Fruit fly (Drosophila melanogaster): ENCODE data around the gene CheA84a.

CheA84a gene

DNA sequence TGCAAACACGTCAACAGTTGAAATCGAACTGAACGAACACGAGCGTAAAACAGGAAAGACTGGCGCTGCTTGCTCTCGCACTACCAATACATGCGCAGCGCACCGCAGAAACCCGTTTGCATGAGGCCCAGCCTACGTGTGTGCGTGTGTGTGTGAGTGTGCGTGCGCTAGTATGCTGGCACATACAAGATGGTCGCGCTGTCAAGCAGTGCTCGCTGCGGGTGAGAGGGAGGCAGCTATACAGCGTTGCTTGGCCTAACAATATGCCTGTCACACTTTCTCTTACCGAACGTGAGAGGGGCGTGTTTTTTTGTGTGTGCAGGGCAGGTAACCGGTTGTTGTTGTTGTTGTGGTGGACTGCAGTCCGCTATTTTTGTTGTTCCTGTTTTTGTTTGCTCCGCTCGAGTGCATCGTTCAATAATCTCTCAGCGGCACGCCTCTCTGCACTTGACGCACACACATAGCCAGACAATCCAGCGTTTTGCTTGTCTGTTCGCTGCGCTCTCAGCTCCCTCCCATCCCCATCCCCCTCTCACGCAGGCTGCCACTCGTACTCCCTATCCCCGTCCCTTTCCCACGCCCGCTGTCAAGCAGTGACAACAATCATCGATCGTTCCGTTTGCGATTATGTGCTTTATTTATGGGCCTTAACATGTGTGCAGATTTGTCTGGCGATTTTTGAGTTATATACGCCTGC, 23.1 kb downstream of the CheA84a start, which contains the start of gene grn (continued):
- TF ChIP-seq D (optimal IDR thresholded peaks at IDR 0.05) (peak; percentile 95), D (GFP tag; optimal IDR thresholded peaks at IDR 0.05) (no peak), emc (GFP tag; optimal IDR thresholded peaks at IDR 0.05) (no peak), tin (GFP tag; optimal IDR thresholded peaks at IDR 0.05) (no peak), sr (GFP tag; IDR thresholded peaks at IDR 0.05) (0 out of 3 replicates have a peak, but pooled peaks have one; percentile 15), ab (GFP tag; optimal IDR thresholded peaks at IDR 0.05) (no peak), fd96Cb (tag; optimal IDR thresholded peaks at IDR 0.05) (no peak), CG10543 (GFP tag; optimal IDR thresholded peaks at IDR 0.05) (peak; percentile 75), Pdp1 (GFP tag; optimal IDR thresholded peaks at IDR 0.05) (peak in 1 of 2 experiments; percentile 57), CG17361 (GFP tag; IDR thresholded peaks at IDR 0.05) (0 out of 3 replicates have a peak, but pooled peaks have one; percentile 29), klu (GFP tag; IDR thresholded peaks at IDR 0.05) (no peak), scrt (GFP tag; optimal IDR thresholded peaks at IDR 0.05) (no peak), psq (GFP tag; optimal IDR thresholded peaks at IDR 0.05) (no peak), lab (GFP tag; optimal IDR thresholded peaks at IDR 0.05) (peak; percentile 41), run (tag; optimal IDR thresholded peaks at IDR 0.05) (peak; percentile 5), CG43689 (GFP tag; IDR thresholded peaks at IDR 0.05) (no peak), CG13123 (GFP tag; optimal IDR thresholded peaks at IDR 0.05) (no peak), D19B (GFP tag; optimal IDR thresholded peaks at IDR 0.05) (no peak), cwo (GFP tag; optimal IDR thresholded peaks at IDR 0.05) (peak; percentile 21), pfk (GFP tag; optimal IDR thresholded peaks at IDR 0.05) (peak; percentile 28), twi (tag; optimal IDR thresholded peaks at IDR 0.05) (peak; percentile 66), Scr (GFP tag; IDR thresholded peaks at IDR 0.05; ENCODE audit: partially characterized antibody) (no peak), CG5245 (GFP tag; optimal IDR thresholded peaks at IDR 0.05) (no peak), CG8944 (GFP tag; optimal IDR thresholded peaks at IDR 0.05) (no peak), Chrac-16 (GFP tag; optimal IDR thresholded peaks at IDR 0.05) (no peak), CG12071 (GFP tag; optimal IDR thresholded peaks at IDR 0.05) (peak; percentile 33), gsb (GFP tag; IDR thresholded peaks at IDR 0.05) (no peak), Xrp1 (GFP tag; IDR thresholded peaks at IDR 0.05) (no peak), ase (GFP tag; IDR thresholded peaks at IDR 0.05) (no peak), ham (GFP tag; IDR thresholded peaks at IDR 0.05) (no peak), CG9727 (GFP tag; optimal IDR thresholded peaks at IDR 0.05) (peak; percentile 34), sisA (GFP tag; IDR thresholded peaks at IDR 0.05) (no peak), C15 (GFP tag; IDR thresholded peaks at IDR 0.05) (no peak), Blimp-1 (GFP tag; optimal IDR thresholded peaks at IDR 0.05) (peak; percentile 31), CG11093 (GFP tag; IDR thresholded peaks at IDR 0.05) (no peak), dysf (GFP tag; IDR thresholded peaks at IDR 0.05) (peak; percentile 22; the same call in 1 of the 3 replicates), B-H2 (GFP tag; optimal IDR thresholded peaks at IDR 0.05) (peak; percentile 16), pita (GFP tag; optimal IDR thresholded peaks at IDR 0.05) (no peak), jumu (GFP tag; optimal IDR thresholded peaks at IDR 0.05) (peak; percentile 7), z (GFP tag; IDR thresholded peaks at IDR 0.05) (no peak), CG13424 (tag; optimal IDR thresholded peaks at IDR 0.05) (no peak), ac (GFP tag; optimal IDR thresholded peaks at IDR 0.05) (peak; percentile 17), tx (GFP tag; optimal IDR thresholded peaks at IDR 0.05) (no peak), CG14860 (GFP tag; IDR thresholded peaks at IDR 0.05; ENCODE audit: partially characterized antibody) (0 out of 3 replicates have a peak, but pooled peaks have one; percentile 31), pros (GFP tag; optimal IDR thresholded peaks at IDR 0.05) (peak; percentile 11), CG16863 (GFP tag; optimal IDR thresholded peaks at IDR 0.05) (no peak), en (GFP tag; optimal IDR thresholded peaks at IDR 0.05) (no peak), CG11695 (GFP tag; IDR thresholded peaks at IDR 0.05) (no peak), CG33213 (GFP tag; optimal IDR thresholded peaks at IDR 0.05) (no peak), ash1 (GFP tag; optimal IDR thresholded peaks at IDR 0.05) (peak; percentile 68)
